Fruit fly (Drosophila melanogaster) whole organism, embryonic: Measurements from ENCODE around the gene Ttc19.

Source experiments
- ATbp ChIP-seq: fragments of 200-800 bp; sonication (Bioruptor generic); optimal IDR thresholded peaks from 2 replicates; lab custom pipeline; 2017; ENCODE audit warnings: missing biosample characterization, mild to moderate bottlenecking, missing genetic modification characterization, missing genetic modification reagents
- Atf6 ChIP-seq: fragments of 200-800 bp; sonication (Bioruptor generic); IDR thresholded peaks from 2 replicates; pipeline ENCODE4 v1.3.6; 2022; ENCODE audit warnings: missing biosample characterization, missing genetic modification characterization
- Awh ChIP-seq: fragments of 200-800 bp; sonication (Bioruptor generic); IDR thresholded peaks from 2 replicates; pipeline ENCODE4, ENCODE4 v1.3.6; 2022; ENCODE audit warnings: missing biosample characterization, missing genetic modification characterization
- CG12744 ChIP-seq: fragments of 200-800 bp; sonication (Bioruptor generic); optimal IDR thresholded peaks from 2 replicates; lab custom pipeline; 2016; ENCODE audit warnings: missing biosample characterization, missing genetic modification characterization
- CG14860 ChIP-seq: fragments of 200-800 bp; sonication (Bioruptor generic); IDR thresholded peaks from 3 replicates; pipeline ENCODE4 v1.3.6; 2022; ENCODE audit warnings: missing biosample characterization, missing genetic modification characterization; ENCODE audit not compliant: partially characterized antibody
- CG15479 ChIP-seq: fragments of 200-800 bp; sonication (Bioruptor generic); optimal IDR thresholded peaks from 3 replicates; lab custom pipeline; 2019; ENCODE audit warnings: missing biosample characterization, mild to moderate bottlenecking, missing genetic modification characterization, moderate library complexity
- CG15601 ChIP-seq: fragments of 200-800 bp; sonication (Bioruptor generic); optimal IDR thresholded peaks from 3 replicates; lab custom pipeline; 2019; ENCODE audit warnings: missing biosample characterization, mild to moderate bottlenecking, missing genetic modification characterization, moderate library complexity
- CG15696 ChIP-seq: fragments of 200-800 bp; sonication (Bioruptor generic); optimal IDR thresholded peaks from 2 replicates; lab custom pipeline; 2019; ENCODE audit warnings: missing biosample characterization, mild to moderate bottlenecking, missing genetic modification characterization, moderate library complexity
- CG18011 ChIP-seq: fragments of 200-800 bp; sonication (Bioruptor generic); optimal IDR thresholded peaks from 2 replicates; lab custom pipeline; 2017; ENCODE audit warnings: missing biosample characterization, missing genetic modification characterization, mild to moderate bottlenecking, moderate library complexity, missing genotype
- CG18764 ChIP-seq: fragments of 200-800 bp; sonication (Bioruptor generic); optimal IDR thresholded peaks from 3 replicates; lab custom pipeline; 2016; ENCODE audit warnings: missing biosample characterization, missing genetic modification characterization
- CG30403 ChIP-seq: fragments of 200-800 bp; sonication (Bioruptor generic); optimal IDR thresholded peaks from 3 replicates; lab custom pipeline; 2016; ENCODE audit warnings: missing biosample characterization, missing genetic modification characterization
- CG34376 ChIP-seq: fragments of 200-800 bp; sonication (Bioruptor generic); optimal IDR thresholded peaks from 2 replicates; lab custom pipeline; 2018; ENCODE audit warnings: missing biosample characterization, mild to moderate bottlenecking, missing genetic modification characterization
- CG43689 ChIP-seq: fragments of 200-800 bp; sonication (Bioruptor generic); IDR thresholded peaks from 2 replicates; pipeline ENCODE4 v1.3.6; 2022; ENCODE audit warnings: missing biosample characterization, missing genetic modification characterization
- CG4404 ChIP-seq: fragments of 200-800 bp; sonication (Bioruptor generic); IDR thresholded peaks from 2 replicates; pipeline ENCODE4 v1.3.6; 2022; ENCODE audit warnings: missing biosample characterization, missing genetic modification characterization
- CG6683 ChIP-seq: fragments of 200-800 bp; sonication (Bioruptor generic); optimal IDR thresholded peaks from 2 replicates; lab custom pipeline; 2017; ENCODE audit warnings: missing biosample characterization, mild to moderate bottlenecking, missing genetic modification characterization, missing genetic modification reagents
- CG6765 ChIP-seq: fragments of 200-800 bp; sonication (Bioruptor generic); optimal IDR thresholded peaks from 3 replicates; lab custom pipeline; 2017; ENCODE audit warnings: missing biosample characterization, mild to moderate bottlenecking, missing genetic modification characterization
- CG7839 ChIP-seq: fragments of 200-800 bp; sonication (Bioruptor generic); optimal IDR thresholded peaks from 3 replicates; lab custom pipeline; 2018; ENCODE audit warnings: missing biosample characterization, mild to moderate bottlenecking, missing genetic modification characterization, moderate library complexity
- CG8944 ChIP-seq: fragments of 200-800 bp; sonication (Bioruptor generic); optimal IDR thresholded peaks from 3 replicates; lab custom pipeline; 2016; ENCODE audit warnings: missing biosample characterization, missing genetic modification characterization
- CG9876 ChIP-seq: fragments of 200-800 bp; sonication (Bioruptor generic); optimal IDR thresholded peaks from 2 replicates; lab custom pipeline; 2016; ENCODE audit warnings: missing biosample characterization, missing genetic modification characterization
- CkIIα-i1 ChIP-seq: fragments of 200-800 bp; sonication (Bioruptor generic); IDR thresholded peaks from 2 replicates; pipeline ENCODE4 v1.3.6; 2022; ENCODE audit warnings: missing biosample characterization, missing genetic modification characterization
- Dek ChIP-seq: fragments of 200-800 bp; sonication (Bioruptor generic); optimal IDR thresholded peaks from 3 replicates; lab custom pipeline; 2019; ENCODE audit warnings: missing biosample characterization, mild to moderate bottlenecking, missing genetic modification characterization, moderate library complexity
- Dfd ChIP-seq, 2 experiments: fragments of >200 bp; optimal IDR thresholded peaks; 2 replicates each; lab custom pipeline; 2017; ENCODE audit warnings: missing biosample characterization in 2 of 2, missing genetic modification characterization in 2 of 2
- Doc2 ChIP-seq: fragments of 200-800 bp; sonication (Bioruptor generic); IDR thresholded peaks from 2 replicates; pipeline ENCODE4 v1.3.6; 2022; ENCODE audit warnings: missing biosample characterization, missing genetic modification characterization
- HmgD ChIP-seq: fragments of 200-800 bp; sonication (Bioruptor generic); optimal IDR thresholded peaks from 3 replicates; lab custom pipeline; 2016; ENCODE audit warnings: missing biosample characterization, missing genetic modification characterization
- Hmr ChIP-seq: fragments of 200-800 bp; sonication (Bioruptor generic); optimal IDR thresholded peaks from 3 replicates; lab custom pipeline; 2017; ENCODE audit warnings: mild to moderate bottlenecking, missing biosample characterization, missing genetic modification reagents, missing genetic modification characterization
- Hmx ChIP-seq: fragments of 200-800 bp; sonication (Bioruptor generic); optimal IDR thresholded peaks from 2 replicates; lab custom pipeline; 2016; ENCODE audit warnings: missing biosample characterization, missing genetic modification characterization
- Neu2 ChIP-seq: fragments of 200-800 bp; sonication (Bioruptor generic); optimal IDR thresholded peaks from 3 replicates; lab custom pipeline; 2016; ENCODE audit warnings: missing biosample characterization, missing genetic modification characterization, borderline replicate concordance
- Nf-YA ChIP-seq: fragments of 200-800 bp; sonication (Bioruptor generic); IDR thresholded peaks from 2 replicates; pipeline ENCODE4 v1.3.6; 2022; ENCODE audit warnings: missing biosample characterization, missing genetic modification characterization
- Rx ChIP-seq: fragments of 200-800 bp; sonication (Bioruptor generic); IDR thresholded peaks from 2 replicates; pipeline ENCODE4 v1.3.6; 2022; ENCODE audit warnings: missing biosample characterization, missing genetic modification characterization
- Sin3A ChIP-seq: fragments of >200 bp; optimal IDR thresholded peaks from 2 replicates; lab custom pipeline; 2018
- Ssrp ChIP-seq: fragments of 200-800 bp; sonication (Bioruptor generic); optimal IDR thresholded peaks from 2 replicates; lab custom pipeline; 2018; ENCODE audit warnings: missing biosample characterization, mild to moderate bottlenecking, missing genetic modification characterization, moderate library complexity
- Vsx1 ChIP-seq: fragments of 200-800 bp; sonication (Bioruptor generic); optimal IDR thresholded peaks from 2 replicates; lab custom pipeline; 2017; ENCODE audit warnings: missing biosample characterization, mild to moderate bottlenecking, missing genetic modification characterization, missing genetic modification reagents
- aop ChIP-seq: fragments of 200-800 bp; sonication (Bioruptor generic); IDR thresholded peaks from 2 replicates; pipeline ENCODE4 v1.3.6; 2022; ENCODE audit warnings: missing biosample characterization, missing genetic modification characterization
- bigmax ChIP-seq: fragments of 200-800 bp; sonication (Bioruptor generic); optimal IDR thresholded peaks from 2 replicates; lab custom pipeline; 2018; ENCODE audit warnings: missing biosample characterization, mild to moderate bottlenecking, missing genetic modification characterization
- cas ChIP-seq: fragments of 200-800 bp; sonication (Bioruptor generic); IDR thresholded peaks from 2 replicates; pipeline ENCODE4 v1.3.6; 2022; ENCODE audit warnings: missing biosample characterization, missing genetic modification characterization
- caup ChIP-seq: fragments of 200-800 bp; sonication (Bioruptor generic); optimal IDR thresholded peaks from 3 replicates; lab custom pipeline; 2017; ENCODE audit warnings: missing biosample characterization, mild to moderate bottlenecking, missing genetic modification characterization, moderate library complexity; ENCODE audit not compliant: severe bottlenecking
- fru ChIP-seq: fragments of >200 bp; optimal IDR thresholded peaks from 2 replicates; lab custom pipeline; 2017
- gcm2 ChIP-seq: fragments of 200-800 bp; sonication (Bioruptor generic); optimal IDR thresholded peaks from 2 replicates; lab custom pipeline; 2016; ENCODE audit warnings: missing biosample characterization, missing genetic modification characterization
- jigr1 ChIP-seq: fragments of 200-800 bp; sonication (Bioruptor generic); IDR thresholded peaks from 3 replicates; pipeline ENCODE4 v1.3.6; 2022; ENCODE audit warnings: missing biosample characterization, missing genetic modification characterization
- luna ChIP-seq: fragments of 200-800 bp; sonication (Bioruptor generic); optimal IDR thresholded peaks from 2 replicates; lab custom pipeline; 2016; ENCODE audit warnings: missing biosample characterization, missing genetic modification characterization
- nmo ChIP-seq: fragments of 200-800 bp; sonication (Bioruptor generic); optimal IDR thresholded peaks from 2 replicates; lab custom pipeline; 2018; ENCODE audit warnings: missing biosample characterization, mild to moderate bottlenecking, missing genetic modification characterization, moderate library complexity
- oc ChIP-seq: fragments of 200-800 bp; sonication (Bioruptor generic); optimal IDR thresholded peaks from 2 replicates; lab custom pipeline; 2018; ENCODE audit warnings: missing biosample characterization, mild to moderate bottlenecking, missing genetic modification characterization, moderate library complexity
- onecut ChIP-seq: fragments of 200-800 bp; sonication (Bioruptor generic); IDR thresholded peaks from 2 replicates; pipeline ENCODE4 v1.3.6; 2022; ENCODE audit warnings: missing biosample characterization, missing genetic modification characterization
- p53 ChIP-seq: fragments of 200-800 bp; sonication (Bioruptor generic); optimal IDR thresholded peaks from 2 replicates; lab custom pipeline; 2016; ENCODE audit warnings: missing biosample characterization, missing genetic modification characterization
- pnt ChIP-seq: fragments of 200-800 bp; sonication (Bioruptor generic); optimal IDR thresholded peaks from 3 replicates; lab custom pipeline; 2016; ENCODE audit warnings: missing biosample characterization, missing genetic modification characterization
- pzg ChIP-seq: fragments of 200-800 bp; sonication (Bioruptor generic); optimal IDR thresholded peaks from 3 replicates; lab custom pipeline; 2018; ENCODE audit warnings: missing biosample characterization, mild to moderate bottlenecking, missing genetic modification characterization, moderate library complexity
- row ChIP-seq: fragments of 200-800 bp; sonication (Bioruptor generic); IDR thresholded peaks from 3 replicates; pipeline ENCODE4 v1.3.6; 2022; ENCODE audit warnings: missing biosample characterization, missing genetic modification characterization
- run ChIP-seq: fragments of 200-800 bp; sonication (Bioruptor generic); optimal IDR thresholded peaks from 3 replicates; lab custom pipeline; 2018; ENCODE audit warnings: missing biosample characterization, mild to moderate bottlenecking, missing genetic modification characterization
- sim ChIP-seq: fragments of 200-800 bp; sonication (Bioruptor generic); IDR thresholded peaks from 2 replicates; pipeline ENCODE4 v1.3.6; 2022; ENCODE audit warnings: missing biosample characterization, missing genetic modification characterization
- slp2 ChIP-seq: fragments of 200-800 bp; sonication (Bioruptor generic); optimal IDR thresholded peaks from 2 replicates; lab custom pipeline; 2016; ENCODE audit warnings: missing biosample characterization, missing genetic modification characterization
- vnd ChIP-seq: fragments of 200-800 bp; sonication (Bioruptor generic); IDR thresholded peaks from 3 replicates; pipeline ENCODE4 v1.3.6; 2022; ENCODE audit warnings: missing biosample characterization, missing genetic modification characterization; ENCODE audit not compliant: partially characterized antibody

Gene Ttc19

DNA sequence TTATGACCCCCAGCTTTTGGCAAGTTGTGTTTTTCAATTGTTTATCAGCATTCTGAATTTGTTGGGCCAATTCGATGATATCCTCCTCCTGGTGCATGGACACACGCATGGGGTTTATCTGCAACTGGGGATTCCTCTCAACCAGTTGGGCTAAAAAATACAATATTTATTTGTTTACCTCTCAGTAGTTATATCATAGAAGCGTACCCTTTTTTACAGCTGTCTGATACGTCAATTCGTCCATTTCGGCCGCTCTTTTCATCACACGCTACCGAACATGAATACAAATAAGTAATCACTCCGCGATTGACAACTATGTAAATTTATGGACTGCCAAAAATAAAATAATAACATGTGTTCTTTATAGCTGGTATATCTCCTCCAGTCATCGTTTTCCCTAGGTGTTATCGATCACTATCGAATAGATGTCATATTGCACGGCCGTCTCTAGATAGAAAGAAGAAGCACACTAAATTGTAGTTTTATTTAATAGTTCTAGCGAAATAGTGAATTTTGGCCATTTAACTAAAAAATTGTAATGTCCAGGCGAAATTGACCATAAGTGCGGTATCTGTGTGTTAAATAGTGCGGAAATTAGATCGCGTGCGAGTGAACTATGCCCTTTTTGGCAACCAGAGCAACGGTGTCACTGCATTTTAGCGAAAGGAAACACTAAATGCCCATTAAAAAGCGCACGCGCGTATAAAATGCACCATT, 10.6 kb downstream of the Ttc19 start, which contains the start of the genes mib2 and CG31800 (continued):
- TF ChIP-seq run (tag; lab: Kevin White, UChicago), result no peak
- no peak for TF ChIP-seq CG15696 (tag; lab: Kevin White, UChicago)
- TF ChIP-seq Atf6 (GFP tag; lab: Robert Waterston, UW), result no peak
- no peak for TF ChIP-seq Doc2 (GFP tag; lab: Robert Waterston, UW)
- TF ChIP-seq CG6765 (GFP tag; lab: Kevin White, UChicago), result no peak
- TF ChIP-seq Hmr, result no peak
- no peak for TF ChIP-seq Neu2
- TF ChIP-seq CkIIα-i1 (GFP tag; lab: Robert Waterston, UW), result no peak
- TF ChIP-seq jigr1 (GFP tag; lab: Robert Waterston, UW), result no peak; the same call in 2 of the 3 replicates
- TF ChIP-seq pnt, result no peak
- TF ChIP-seq Sin3A (lab: Kevin White, UChicago), result peak; percentile 12
- TF ChIP-seq CG18011, result no peak
- TF ChIP-seq CG8944, result no peak
- TF ChIP-seq sim (GFP tag; lab: Robert Waterston, UW), result no peak
- TF ChIP-seq caup (GFP tag; lab: Kevin White, UChicago), result no peak
- no peak for TF ChIP-seq onecut
- peak; percentile 77 for TF ChIP-seq vnd (GFP tag; lab: Robert Waterston, UW)
- no peak for TF ChIP-seq ATbp (GFP tag; lab: Kevin White, UChicago)
- TF ChIP-seq Ssrp (tag; lab: Kevin White, UChicago), result no peak
- no peak for TF ChIP-seq Rx
- no peak for TF ChIP-seq bigmax (GFP tag; lab: Kevin White, UChicago)
- TF ChIP-seq CG6683, result no peak
- peak; percentile 63 for TF ChIP-seq pzg (GFP tag; lab: Kevin White, UChicago)
- no peak for TF ChIP-seq CG7839 (tag; lab: Kevin White, UChicago)
- TF ChIP-seq CG30403 (GFP tag; lab: Kevin White, UChicago), result no peak
- no peak for TF ChIP-seq gcm2 (GFP tag; lab: Kevin White, UChicago)
- TF ChIP-seq HmgD, result no peak
- no peak for TF ChIP-seq CG18764 (GFP tag; lab: Kevin White, UChicago)
- TF ChIP-seq CG34376 (GFP tag; lab: Kevin White, UChicago), result no peak
- TF ChIP-seq Dfd (GFP tag; optimal IDR thresholded peaks at IDR 0.05; lab: Kevin White, UChicago), result no peak
- no peak for TF ChIP-seq fru
- peak; percentile 76 for TF ChIP-seq CG14860 (GFP tag; lab: Robert Waterston, UW)
- no peak for TF ChIP-seq luna
- TF ChIP-seq cas (GFP tag; lab: Robert Waterston, UW), result no peak
- TF ChIP-seq oc (tag; lab: Kevin White, UChicago), result no peak
- TF ChIP-seq CG43689 (GFP tag; lab: Robert Waterston, UW), result no peak
- TF ChIP-seq p53 (GFP tag; lab: Kevin White, UChicago), result no peak
- no peak for TF ChIP-seq slp2 (GFP tag; lab: Kevin White, UChicago)
- no peak for TF ChIP-seq Vsx1
- no peak for TF ChIP-seq aop (GFP tag; lab: Robert Waterston, UW)
- TF ChIP-seq CG15479, result no peak
- peak; percentile 44; the same call in 1 of the 3 replicates for TF ChIP-seq row (GFP tag; lab: Robert Waterston, UW)
- TF ChIP-seq CG9876 (GFP tag; lab: Kevin White, UChicago), result no peak
- no peak for TF ChIP-seq Nf-YA
- TF ChIP-seq CG15601 (tag; lab: Kevin White, UChicago), result no peak
- TF ChIP-seq Hmx (GFP tag; lab: Kevin White, UChicago), result no peak
- no peak for TF ChIP-seq Dek (tag; lab: Kevin White, UChicago)
- TF ChIP-seq CG12744 (GFP tag; lab: Kevin White, UChicago), result no peak
- TF ChIP-seq Awh (GFP tag; lab: Robert Waterston, UW), result no peak
- TF ChIP-seq nmo (GFP tag; lab: Kevin White, UChicago), result peak; percentile 20
- no peak for TF ChIP-seq CG4404
